Worm (Caenorhabditis elegans) whole organism, late embryonic: ENCODE data around the gene C46C2.2.

Experiments used
- C08G9.2 ChIP-seq: sonication (generic microtip); optimal IDR thresholded peaks from 2 replicates; lab custom pipeline; 2016; ENCODE audit warnings: mild to moderate bottlenecking, missing genetic modification characterization, moderate library complexity, missing compliant biosample characterization
- ets-4 ChIP-seq: sonication (generic microtip); optimal IDR thresholded peaks from 2 replicates; lab custom pipeline; 2016; ENCODE audit warnings: missing genetic modification characterization, missing compliant biosample characterization
- nhr-11 ChIP-seq: fragments of 150-350 bp; optimal IDR thresholded peaks from 2 replicates; lab custom pipeline; 2014; ENCODE audit warnings: missing biosample characterization, missing genetic modification characterization
- nhr-232 ChIP-seq: sonication (generic microtip); optimal IDR thresholded peaks from 2 replicates; lab custom pipeline; 2016; ENCODE audit warnings: missing genetic modification characterization, missing compliant biosample characterization
- rnt-1 ChIP-seq: sonication (generic microtip); optimal IDR thresholded peaks from 2 replicates; lab custom pipeline; 2016; ENCODE audit warnings: missing genetic modification characterization, missing compliant biosample characterization
- tbx-2 ChIP-seq: sonication (generic microtip); optimal IDR thresholded peaks from 2 replicates; lab custom pipeline; 2016; ENCODE audit warnings: missing genetic modification characterization, missing compliant biosample characterization
- unc-3 ChIP-seq, 2 experiments: fragments of 200-800 bp in 1 of 2; sonication (Bioruptor generic) in 1 of 2; sonication (generic microtip) in 1 of 2; conservative IDR thresholded peaks in 1 of 2; optimal IDR thresholded peaks in 1 of 2; 2 replicates each; pipeline versions ENCODE4 v1.3.6 to Lab custom; 2016 to 2022; ENCODE audit warnings: missing compliant biosample characterization in 2 of 2, missing genetic modification characterization in 2 of 2, missing genetic modification reagents in 1 of 2
- unc-42 ChIP-seq: sonication (generic microtip); optimal IDR thresholded peaks from 2 replicates; lab custom pipeline; 2016; ENCODE audit warnings: missing genotype, missing genetic modification characterization, missing compliant biosample characterization
- zip-5 ChIP-seq: sonication (generic microtip); optimal IDR thresholded peaks from 2 replicates; lab custom pipeline; 2016; ENCODE audit warnings: missing genetic modification characterization, missing compliant biosample characterization

ce11 chrIV:9198136-9198535 lies 19.4 kb upstream of the C46C2.2 start:
- TF ChIP-seq zip-5 (tag; lab: Kevin White, UChicago): no peak
- TF ChIP-seq tbx-2 (tag; lab: Kevin White, UChicago): no peak
- TF ChIP-seq C08G9.2: no peak
- TF ChIP-seq rnt-1 (tag; lab: Kevin White, UChicago): no peak
- TF ChIP-seq ets-4 (tag; lab: Kevin White, UChicago): no peak
- no peak for TF ChIP-seq unc-3 (GFP tag; conservative IDR thresholded peaks at IDR 0.05; lab: Robert Waterston, UW)
- no peak for TF ChIP-seq unc-3 (tag; optimal IDR thresholded peaks at IDR 0.05; lab: Kevin White, UChicago)
- TF ChIP-seq unc-42: no peak
- no peak for TF ChIP-seq nhr-11 (tag; lab: Kevin White, UChicago)
- TF ChIP-seq nhr-232 (tag; lab: Kevin White, UChicago): no peak
